Fruit fly (Drosophila melanogaster): ENCODE results near the gene CG45122.

Gene CG45122

DNA sequence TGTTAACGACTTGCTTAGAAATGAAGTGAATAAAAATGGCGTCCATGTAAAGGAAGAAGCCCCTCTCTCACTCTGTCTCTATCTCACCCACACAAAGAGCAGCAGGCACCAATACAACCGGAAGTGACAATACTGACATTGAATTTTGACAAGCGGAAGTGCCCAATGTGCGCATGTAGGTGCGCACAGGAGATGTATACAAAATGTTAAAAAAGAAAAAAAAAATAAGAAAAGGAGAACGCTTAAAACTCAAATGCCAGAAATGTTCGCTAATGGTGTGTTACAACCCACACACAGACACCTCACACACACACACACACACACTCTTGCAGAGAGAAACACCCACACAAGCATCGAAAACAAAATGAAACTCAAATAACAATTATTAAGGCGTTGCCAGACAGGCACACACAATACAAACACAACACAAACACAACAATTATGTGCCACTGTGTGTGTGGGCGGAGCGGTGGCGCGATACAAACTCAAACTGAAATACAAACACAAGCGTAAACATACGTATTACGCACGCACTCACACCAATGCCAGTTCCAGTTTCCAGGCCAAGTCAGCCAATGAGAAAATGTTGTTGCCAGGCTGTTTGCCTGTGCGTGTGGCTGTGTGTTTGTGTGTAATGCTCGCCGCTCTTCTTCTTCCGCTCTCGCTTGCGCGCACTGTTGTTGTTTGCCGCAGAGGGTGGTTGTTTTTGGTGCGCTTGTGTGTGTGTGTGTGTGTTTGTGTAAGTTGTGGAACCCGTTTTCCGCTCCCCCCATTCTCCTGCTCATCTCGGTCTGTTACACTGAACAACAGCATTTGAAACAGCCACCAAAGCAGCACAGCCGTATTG is 20.0 kb downstream of the CG45122 start (continued):
- TF ChIP-seq pdm3 (GFP tag; optimal IDR thresholded peaks at IDR 0.05) (no peak), CG3919 (GFP tag; optimal IDR thresholded peaks at IDR 0.05) (no peak), lz (GFP tag; optimal IDR thresholded peaks at IDR 0.05) (no peak)

DNA sequence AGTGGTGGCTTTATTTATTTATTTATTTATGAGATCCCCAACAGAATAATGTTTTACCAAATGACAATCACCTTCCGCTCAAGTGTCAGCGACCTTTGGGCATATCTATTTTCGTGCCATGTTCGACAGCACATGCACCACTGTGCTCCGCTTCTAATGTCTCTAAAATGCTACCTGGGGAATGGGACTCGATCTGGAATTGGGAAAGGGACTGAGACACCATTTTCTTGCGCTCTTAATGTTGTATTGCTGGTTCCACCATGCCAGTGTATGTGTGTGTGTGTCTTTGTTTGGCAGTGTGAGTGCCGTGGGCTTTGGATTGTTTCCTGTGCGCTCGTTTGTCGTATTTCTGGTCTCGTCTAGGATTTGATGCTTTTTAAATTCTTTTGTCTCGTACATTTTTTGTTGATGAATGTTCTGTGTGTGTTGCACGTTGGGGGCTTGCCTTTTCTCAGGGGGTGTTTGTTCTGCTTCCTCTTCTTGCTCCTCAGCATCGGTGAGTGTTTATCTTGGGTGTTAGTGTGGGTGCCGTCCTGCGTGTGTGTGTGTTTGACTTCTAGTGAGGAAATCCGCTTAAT is 21.3 kb downstream of the CG45122 start:
- no peak for TF ChIP-seq CG3919 (GFP tag; optimal IDR thresholded peaks at IDR 0.05)
- peak; percentile 21 for TF ChIP-seq fkh (GFP tag; optimal IDR thresholded peaks at IDR 0.05)
- no peak for TF ChIP-seq net (GFP tag; optimal IDR thresholded peaks at IDR 0.05)

DNA sequence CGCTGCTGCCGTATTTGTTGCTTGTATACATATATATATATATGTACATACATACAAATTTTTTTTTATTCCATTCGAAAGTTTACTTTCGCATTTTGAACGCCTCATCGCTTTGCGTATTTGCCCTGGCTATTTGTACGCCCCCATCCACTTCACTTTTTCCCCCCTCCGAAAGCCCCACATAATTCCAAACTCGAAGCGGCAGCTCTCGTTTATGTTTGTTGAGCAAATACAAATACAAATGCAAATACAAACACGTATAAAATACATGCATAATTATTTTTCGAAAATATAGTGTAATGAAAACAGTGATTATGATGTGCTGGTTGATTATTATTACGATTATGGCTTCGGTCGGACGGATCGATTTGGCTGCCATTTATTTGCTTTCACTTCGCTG is 24.1 kb downstream of the CG45122 start:
- TF ChIP-seq CG8119 (GFP tag; IDR thresholded peaks at IDR 0.05) (no peak), net (GFP tag; optimal IDR thresholded peaks at IDR 0.05) (no peak), Met (GFP tag; optimal IDR thresholded peaks at IDR 0.05) (peak; percentile 29), Eip78C (GFP tag) (peak; percentile 56), CG6792 (GFP tag; optimal IDR thresholded peaks at IDR 0.05) (peak; percentile 29), esn (GFP tag; optimal IDR thresholded peaks at IDR 0.05) (peak; percentile 60), ss (GFP tag; optimal IDR thresholded peaks at IDR 0.05) (no peak), CG8319 (GFP tag; optimal IDR thresholded peaks at IDR 0.05) (peak; percentile 22), CG32006 (GFP tag; optimal IDR thresholded peaks at IDR 0.05) (no peak), topi (GFP tag; optimal IDR thresholded peaks at IDR 0.05) (peak; percentile 7), Blimp-1 (GFP tag; optimal IDR thresholded peaks at IDR 0.05) (peak; percentile 49), Gug (GFP tag; IDR thresholded peaks at IDR 0.05) (no peak), dac (GFP tag; optimal IDR thresholded peaks at IDR 0.05) (no peak), CG10669 (GFP tag; optimal IDR thresholded peaks at IDR 0.05) (peak; percentile 9), CG3919 (GFP tag; optimal IDR thresholded peaks at IDR 0.05) (peak; percentile 28), achi (GFP tag; optimal IDR thresholded peaks at IDR 0.05) (peak; percentile 20), CG3032 (tag; optimal IDR thresholded peaks at IDR 0.05) (no peak), CG11902 (GFP tag; optimal IDR thresholded peaks at IDR 0.05) (no peak), CG6854 (GFP tag; optimal IDR thresholded peaks at IDR 0.05) (peak; percentile 41), CG34406 (GFP tag; optimal IDR thresholded peaks at IDR 0.05) (peak; percentile 60), Lpt (GFP tag; optimal IDR thresholded peaks at IDR 0.05) (no peak), CG10631 (GFP tag; optimal IDR thresholded peaks at IDR 0.05) (peak; percentile 13), Sox15 (GFP tag; optimal IDR thresholded peaks at IDR 0.05) (no peak), lz (GFP tag; optimal IDR thresholded peaks at IDR 0.05) (peak; percentile 25), Eip75B (GFP tag; optimal IDR thresholded peaks at IDR 0.05) (no peak), CG4318 (GFP tag; optimal IDR thresholded peaks at IDR 0.05) (no peak), vri (GFP tag; optimal IDR thresholded peaks at IDR 0.05) (peak; percentile 58), CG11762 (GFP tag; optimal IDR thresholded peaks at IDR 0.05; ENCODE audit: insufficient read depth) (no peak), svp (GFP tag) (peak; percentile 42), CG6808 (GFP tag; optimal IDR thresholded peaks at IDR 0.05) (no peak), Ets96B (tag; optimal IDR thresholded peaks at IDR 0.05) (no peak), CG6276 (GFP tag; optimal IDR thresholded peaks at IDR 0.05) (no peak), CG15336 (GFP tag; IDR thresholded peaks at IDR 0.05) (no peak), OdsH (GFP tag; optimal IDR thresholded peaks at IDR 0.05) (peak; percentile 14), spab (GFP tag; optimal IDR thresholded peaks at IDR 0.05) (no peak), eg (GFP tag; IDR thresholded peaks at IDR 0.05) (no peak), Smox (GFP tag; optimal IDR thresholded peaks at IDR 0.05) (peak; percentile 15), fd59A (GFP tag; optimal IDR thresholded peaks at IDR 0.05) (no peak), fkh (GFP tag; optimal IDR thresholded peaks at IDR 0.05) (peak; percentile 97), Sox102F (GFP tag; optimal IDR thresholded peaks at IDR 0.05) (peak; percentile 44), Hr38 (GFP tag; optimal IDR thresholded peaks at IDR 0.05) (no peak), acj6 (GFP tag; optimal IDR thresholded peaks at IDR 0.05) (peak; percentile 10), CG6163 (GFP tag; IDR thresholded peaks at IDR 0.05) (0 out of 3 replicates have a peak, but pooled peaks have one; percentile 46), CG8632 (GFP tag; optimal IDR thresholded peaks at IDR 0.05) (peak; percentile 38)
